Fruit fly (Drosophila melanogaster): ENCODE results near the gene CG14683.

CG14683 gene

dm6 chr3R:10677245-10677902 is 19.1 kb upstream of the CG14683 start, which contains the start of gene CG6465 (continued):
- peak; percentile 62 for TF ChIP-seq kni (GFP tag; optimal IDR thresholded peaks at IDR 0.05)
- TF ChIP-seq gro (GFP tag; optimal IDR thresholded peaks at IDR 0.05) = peak; percentile 52
- TF ChIP-seq CG2199 (GFP tag; IDR thresholded peaks at IDR 0.05) = peak; percentile 93
- TF ChIP-seq ATbp (GFP tag; optimal IDR thresholded peaks at IDR 0.05) = no peak
- peak; percentile 26 for TF ChIP-seq CG10979 (tag; optimal IDR thresholded peaks at IDR 0.05)
- peak; percentile 48; the same call in 1 of the 2 replicates for TF ChIP-seq CG13287 (GFP tag; IDR thresholded peaks at IDR 0.05; ENCODE audit: partially characterized antibody)
- peak; percentile 40 for TF ChIP-seq CG13624 (GFP tag; optimal IDR thresholded peaks at IDR 0.05)
- TF ChIP-seq CG1603 (tag; optimal IDR thresholded peaks at IDR 0.05) = peak; percentile 15
- TF ChIP-seq bcd (GFP tag; optimal IDR thresholded peaks at IDR 0.05) = peak; percentile 2
- 0 out of 2 replicates have a peak, but pooled peaks have one; percentile 19 for TF ChIP-seq CG6689 (GFP tag; IDR thresholded peaks at IDR 0.05)
- TF ChIP-seq amos (GFP tag; IDR thresholded peaks at IDR 0.05; ENCODE audit: partially characterized antibody) = peak; percentile 68
- TF ChIP-seq CG4707 (GFP tag; optimal IDR thresholded peaks at IDR 0.05) = no peak
- TF ChIP-seq lbe (GFP tag; optimal IDR thresholded peaks at IDR 0.05) = no peak
- TF ChIP-seq CTCF (GFP tag; optimal IDR thresholded peaks at IDR 0.05) = peak; percentile 85
- TF ChIP-seq stwl (tag; optimal IDR thresholded peaks at IDR 0.05) = peak; percentile 85
- TF ChIP-seq trem (tag; optimal IDR thresholded peaks at IDR 0.05) = peak; percentile 21
- TF ChIP-seq caup (GFP tag; optimal IDR thresholded peaks at IDR 0.05; ENCODE audit: severe bottlenecking) = peak; percentile 19
- peak; percentile 88 for TF ChIP-seq Med (GFP tag)
- TF ChIP-seq wek (GFP tag; optimal IDR thresholded peaks at IDR 0.05) = no peak
- peak; percentile 84 for TF ChIP-seq vvl (GFP tag; IDR thresholded peaks at IDR 0.05)
- peak in 1 of 2 experiments; percentile 23 for TF ChIP-seq insv (GFP tag; optimal IDR thresholded peaks at IDR 0.05)
- peak; percentile 8 for TF ChIP-seq CG3163 (GFP tag; optimal IDR thresholded peaks at IDR 0.05)
- no peak for TF ChIP-seq jigr1 (GFP tag; IDR thresholded peaks at IDR 0.05)
- no peak for TF ChIP-seq CG2889 (GFP tag; IDR thresholded peaks at IDR 0.05)
- peak; percentile 33 for TF ChIP-seq dmrt99B (tag; optimal IDR thresholded peaks at IDR 0.05)
- no peak for TF ChIP-seq jumu (GFP tag; optimal IDR thresholded peaks at IDR 0.05)
- TF ChIP-seq CG14050 (GFP tag; IDR thresholded peaks at IDR 0.05) = no peak
- TF ChIP-seq CG8290 (GFP tag; optimal IDR thresholded peaks at IDR 0.05) = peak; percentile 39
- TF ChIP-seq CG8290 (tag; optimal IDR thresholded peaks at IDR 0.05) = peak; percentile 56 to 76
- TF ChIP-seq slou (GFP tag; optimal IDR thresholded peaks at IDR 0.05) = no peak
- TF ChIP-seq gsb (GFP tag; IDR thresholded peaks at IDR 0.05) = peak; percentile 50; the same call in 1 of the 2 replicates
- peak; percentile 70; the same call in 2 of the 3 replicates for TF ChIP-seq knrl (GFP tag; IDR thresholded peaks at IDR 0.05; ENCODE audit: partially characterized antibody)
- TF ChIP-seq CG9437 (GFP tag; optimal IDR thresholded peaks at IDR 0.05) = no peak
- TF ChIP-seq Lhr (GFP tag; optimal IDR thresholded peaks at IDR 0.05) = peak; percentile 74
- no peak for TF ChIP-seq Fer2 (tag; optimal IDR thresholded peaks at IDR 0.05)
- TF ChIP-seq Camta (GFP tag; optimal IDR thresholded peaks at IDR 0.05) = peak; percentile 33
- peak; percentile 18 for TF ChIP-seq sqz (GFP tag; optimal IDR thresholded peaks at IDR 0.05)
- no peak for TF ChIP-seq CG8944 (GFP tag; optimal IDR thresholded peaks at IDR 0.05)
- TF ChIP-seq CG42726 (GFP tag; IDR thresholded peaks at IDR 0.05; ENCODE audit: partially characterized antibody) = peak; percentile 71
- no peak for TF ChIP-seq jing (GFP tag; optimal IDR thresholded peaks at IDR 0.05)
- TF ChIP-seq abd-A (tag; optimal IDR thresholded peaks at IDR 0.05) = peak; percentile 64
- peak; percentile 18 for TF ChIP-seq CG12769 (tag; optimal IDR thresholded peaks at IDR 0.05)
- no peak for TF ChIP-seq sna (GFP tag; IDR thresholded peaks at IDR 0.05; ENCODE audit: partially characterized antibody)
- TF ChIP-seq CG10274 (GFP tag; optimal IDR thresholded peaks at IDR 0.05) = peak; percentile 32
- no peak for TF ChIP-seq chn (GFP tag; optimal IDR thresholded peaks at IDR 0.05)
- TF ChIP-seq tio (GFP tag; optimal IDR thresholded peaks at IDR 0.05) = no peak
- TF ChIP-seq Nf-YB (GFP tag; optimal IDR thresholded peaks at IDR 0.05) = peak; percentile 10
- TF ChIP-seq Opbp (GFP tag; IDR thresholded peaks at IDR 0.05; ENCODE audit: partially characterized antibody) = peak; percentile 57; the same call in 1 of the 3 replicates
- TF ChIP-seq E2f2 (GFP tag; IDR thresholded peaks at IDR 0.05) = peak; percentile 47; the same call in 1 of the 2 replicates

Data from whole organism, embryonic.